Worm (Caenorhabditis elegans) whole organism, L1 larva: ENCODE data around the gene clec-182.

Experiments used
- C04F5.9 ChIP-seq: sonication (generic microtip); optimal IDR thresholded peaks from 2 replicates; lab custom pipeline; 2016; ENCODE audit warnings: missing genetic modification characterization, missing compliant biosample characterization
- C34B4.2 ChIP-seq: sonication (generic microtip); optimal IDR thresholded peaks from 2 replicates; lab custom pipeline; 2017; ENCODE audit warnings: mild to moderate bottlenecking, missing genetic modification characterization, missing compliant biosample characterization
- aly-2 ChIP-seq: fragments of 150-350 bp; optimal IDR thresholded peaks from 2 replicates; lab custom pipeline; 2014; ENCODE audit warnings: missing biosample characterization, missing genetic modification characterization
- ama-1 ChIP-seq: fragments of 150-350 bp; optimal IDR thresholded peaks from 2 replicates; lab custom pipeline; 2014
- blmp-1 ChIP-seq: fragments of 150-350 bp; optimal IDR thresholded peaks from 2 replicates; lab custom pipeline; 2014; ENCODE audit warnings: missing biosample characterization, missing genetic modification characterization
- ceh-82 ChIP-seq, 3 experiments: fragments of 150-350 bp in 1 of 3; sonication (generic microtip) in 2 of 3; optimal IDR thresholded peaks; 2 replicates each; lab custom pipeline; 2014 to 2017; ENCODE audit warnings: missing biosample characterization in 3 of 3, missing genetic modification characterization in 3 of 3
- dsc-1 ChIP-seq: sonication (generic microtip); optimal IDR thresholded peaks from 2 replicates; lab custom pipeline; 2016; ENCODE audit warnings: mild to moderate bottlenecking, missing genetic modification characterization, missing compliant biosample characterization
- efl-1 ChIP-seq, 4 experiments: fragments of 150-350 bp; optimal IDR thresholded peaks in 3 of 4; peaks in 1 of 4; 1 replicate in 1 of 4; 2 replicates in 3 of 4; lab custom pipeline; 2014; ENCODE audit warnings: missing biosample characterization in 2 of 4, missing genetic modification characterization in 2 of 4, missing genetic modification reagents in 2 of 4
- efl-3 ChIP-seq: fragments of 200-800 bp; sonication (Bioruptor generic); optimal IDR thresholded peaks from 2 replicates; lab custom pipeline; 2018; ENCODE audit warnings: mild to moderate bottlenecking, missing genetic modification characterization, missing compliant biosample characterization
- egl-13 ChIP-seq: sonication (generic microtip); optimal IDR thresholded peaks from 2 replicates; lab custom pipeline; 2016; ENCODE audit warnings: missing genotype, missing genetic modification reagents, missing genetic modification characterization, missing compliant biosample characterization
- elt-2 ChIP-seq: sonication (generic microtip); optimal IDR thresholded peaks from 2 replicates; lab custom pipeline; 2016; ENCODE audit warnings: missing genetic modification characterization, mild to moderate bottlenecking, inconsistent platforms, missing compliant biosample characterization, missing genetic modification reagents
- elt-3 ChIP-seq, 6 experiments: fragments of 150-350 bp in 1 of 6; sonication (generic microtip); optimal IDR thresholded peaks; 2 replicates each; lab custom pipeline; 2017 to 2018; ENCODE audit warnings: missing biosample characterization in 6 of 6, missing genetic modification characterization in 6 of 6, inconsistent platforms in 1 of 6
- fkh-10 ChIP-seq: sonication (generic microtip); optimal IDR thresholded peaks from 2 replicates; lab custom pipeline; 2017; ENCODE audit warnings: missing biosample characterization, missing genetic modification reagents, missing genetic modification characterization
- fkh-4 ChIP-seq: sonication (generic microtip); optimal IDR thresholded peaks from 2 replicates; lab custom pipeline; 2016; ENCODE audit warnings: missing compliant biosample characterization, missing genetic modification characterization, borderline replicate concordance
- fkh-8 ChIP-seq: sonication (generic microtip); optimal IDR thresholded peaks from 2 replicates; lab custom pipeline; 2016; ENCODE audit warnings: mild to moderate bottlenecking, missing genetic modification characterization, missing compliant biosample characterization
- hpl-2 ChIP-seq: fragments of 150-350 bp; optimal IDR thresholded peaks from 2 replicates; lab custom pipeline; 2014; ENCODE audit warnings: missing biosample characterization, missing genetic modification reagents, missing genetic modification characterization
- irx-1 ChIP-seq: sonication (generic microtip); optimal IDR thresholded peaks from 2 replicates; lab custom pipeline; 2016; ENCODE audit warnings: missing genetic modification characterization, missing compliant biosample characterization
- isw-1 ChIP-seq: fragments of 200-800 bp; sonication (Bioruptor generic); IDR thresholded peaks from 2 replicates; pipeline ENCODE4 v1.3.6; 2022; ENCODE audit warnings: missing genetic modification characterization, missing compliant biosample characterization
- lin-14 ChIP-seq: fragments of 200-800 bp; sonication (Bioruptor generic); optimal IDR thresholded peaks from 2 replicates; lab custom pipeline; 2018; ENCODE audit warnings: mild to moderate bottlenecking, missing genetic modification characterization, moderate library complexity, missing compliant biosample characterization
- lin-35 ChIP-seq, 2 experiments: fragments of 150-350 bp; optimal IDR thresholded peaks; 2 replicates each; lab custom pipeline; 2014; ENCODE audit warnings: missing biosample characterization in 2 of 2, missing genetic modification characterization in 2 of 2, missing genetic modification reagents in 2 of 2
- lir-3 ChIP-seq: sonication (generic microtip); optimal IDR thresholded peaks from 2 replicates; lab custom pipeline; 2016; ENCODE audit warnings: mild to moderate bottlenecking, missing genetic modification characterization, moderate library complexity, missing compliant biosample characterization; ENCODE audit not compliant: poor library complexity
- lsy-2 ChIP-seq, 2 experiments: fragments of 150-350 bp; optimal IDR thresholded peaks; 2 replicates each; lab custom pipeline; 2014; ENCODE audit warnings: missing biosample characterization in 2 of 2, missing genetic modification characterization in 2 of 2
- mef-2 ChIP-seq: fragments of 150-350 bp; optimal IDR thresholded peaks from 2 replicates; lab custom pipeline; 2014; ENCODE audit warnings: missing biosample characterization, missing genetic modification characterization
- mep-1 ChIP-seq: fragments of 150-350 bp; optimal IDR thresholded peaks from 2 replicates; lab custom pipeline; 2014; ENCODE audit warnings: missing biosample characterization, missing genetic modification characterization
- nhr-12 ChIP-seq: sonication (generic microtip); optimal IDR thresholded peaks from 2 replicates; lab custom pipeline; 2017; ENCODE audit warnings: missing biosample characterization, missing genetic modification characterization
- nhr-19 ChIP-seq: fragments of 200-800 bp; sonication (Bioruptor generic); conservative IDR thresholded peaks from 2 replicates; pipeline ENCODE4 v1.3.6; 2022; ENCODE audit warnings: missing genetic modification characterization, missing compliant biosample characterization
- nhr-20 ChIP-seq: sonication (generic microtip); optimal IDR thresholded peaks from 2 replicates; lab custom pipeline; 2016; ENCODE audit warnings: mild to moderate bottlenecking, missing genetic modification characterization, missing compliant biosample characterization
- nhr-237 ChIP-seq: fragments of 150-350 bp; optimal IDR thresholded peaks from 2 replicates; lab custom pipeline; 2014; ENCODE audit warnings: missing biosample characterization, missing genetic modification characterization
- nhr-47 ChIP-seq: sonication (generic microtip); optimal IDR thresholded peaks from 2 replicates; lab custom pipeline; 2016; ENCODE audit warnings: mild to moderate bottlenecking, missing genetic modification characterization, moderate library complexity, missing compliant biosample characterization
- nhr-71 ChIP-seq: sonication (generic microtip); optimal IDR thresholded peaks from 2 replicates; lab custom pipeline; 2016; ENCODE audit warnings: mild to moderate bottlenecking, missing genetic modification characterization, moderate library complexity, missing compliant biosample characterization
- nhr-76 ChIP-seq: sonication (generic microtip); optimal IDR thresholded peaks from 2 replicates; lab custom pipeline; 2017; ENCODE audit warnings: missing biosample characterization, missing genetic modification characterization
- nhr-90 ChIP-seq: sonication (generic microtip); optimal IDR thresholded peaks from 2 replicates; lab custom pipeline; 2016; ENCODE audit warnings: mild to moderate bottlenecking, missing genetic modification characterization, missing compliant biosample characterization; ENCODE audit not compliant: poor library complexity
- rnt-1 ChIP-seq: sonication (generic microtip); optimal IDR thresholded peaks from 2 replicates; lab custom pipeline; 2016; ENCODE audit warnings: mild to moderate bottlenecking, missing genetic modification characterization, moderate library complexity, missing compliant biosample characterization
- skn-1 ChIP-seq: fragments of 150-350 bp; optimal IDR thresholded peaks from 2 replicates; lab custom pipeline; 2014; ENCODE audit warnings: missing biosample characterization, missing genetic modification characterization
- snu-23 ChIP-seq: sonication (generic microtip); optimal IDR thresholded peaks from 2 replicates; lab custom pipeline; 2016; ENCODE audit warnings: missing genetic modification characterization, missing compliant biosample characterization
- sptf-1 ChIP-seq: fragments of 150-350 bp; optimal IDR thresholded peaks from 2 replicates; lab custom pipeline; 2014; ENCODE audit warnings: missing biosample characterization, missing genetic modification characterization
- swsn-7 ChIP-seq: sonication (generic microtip); optimal IDR thresholded peaks from 2 replicates; lab custom pipeline; 2016; ENCODE audit warnings: missing genetic modification characterization, missing compliant biosample characterization
- unc-30 ChIP-seq: sonication (generic microtip); optimal IDR thresholded peaks from 2 replicates; lab custom pipeline; 2017; ENCODE audit warnings: missing biosample characterization, missing genetic modification characterization
- unc-86 ChIP-seq: sonication (generic microtip); optimal IDR thresholded peaks from 2 replicates; lab custom pipeline; 2016; ENCODE audit warnings: missing genetic modification characterization, missing compliant biosample characterization
- unc-98 ChIP-seq: fragments of 200-800 bp; sonication (Bioruptor generic); IDR thresholded peaks from 2 replicates; pipeline ENCODE4 v1.3.6; 2022; ENCODE audit warnings: missing genetic modification characterization, missing compliant biosample characterization
- xbp-1 ChIP-seq: sonication (generic microtip); optimal IDR thresholded peaks from 2 replicates; lab custom pipeline; 2016; ENCODE audit warnings: missing genetic modification characterization, missing compliant biosample characterization
- zag-1 ChIP-seq: fragments of 150-350 bp; optimal IDR thresholded peaks from 2 replicates; lab custom pipeline; 2014; ENCODE audit warnings: missing biosample characterization, missing genetic modification characterization
- ztf-11 ChIP-seq, 2 experiments: sonication (generic microtip); optimal IDR thresholded peaks; 2 replicates each; lab custom pipeline; 2016 to 2017; ENCODE audit warnings: missing genetic modification characterization in 2 of 2, missing biosample characterization in 1 of 2, missing compliant biosample characterization in 1 of 2
- ztf-4 ChIP-seq: fragments of 150-350 bp; optimal IDR thresholded peaks from 2 replicates; lab custom pipeline; 2014; ENCODE audit warnings: missing biosample characterization, missing genetic modification characterization

Gene clec-182

DNA sequence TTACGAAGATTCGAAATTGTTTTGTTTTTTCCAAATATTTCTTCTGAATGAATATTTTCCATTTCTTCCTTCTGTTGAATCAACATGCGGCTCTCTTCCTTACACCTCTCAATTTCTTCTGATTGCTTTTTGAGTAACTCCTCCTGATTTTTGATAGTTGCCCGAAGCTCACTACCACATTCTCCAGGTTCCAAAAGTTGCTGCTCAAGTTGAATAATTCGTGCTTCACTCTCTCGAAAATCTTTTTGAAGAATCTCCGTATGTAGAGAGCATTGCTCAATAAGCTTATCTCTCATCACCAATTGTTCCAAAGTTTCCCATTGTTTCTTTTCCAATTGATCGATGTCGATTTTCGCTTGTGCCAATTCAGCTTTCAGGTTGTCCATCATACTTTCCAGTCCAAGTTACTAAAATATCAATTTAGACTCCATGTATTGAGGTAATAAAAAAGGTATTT lies 25.3 kb downstream of the clec-182 start, which contains the start of gene F20C5.6:
TSS of gene F20C5.6 (minus strand) at position 407 of the 457 bp plus-strand sequence.
- TF ChIP-seq elt-3 (tag; optimal IDR thresholded peaks at IDR 0.05; lab: Kevin White, UChicago) (no peak), efl-1 (optimal IDR thresholded peaks at IDR 0.05; lab: Kevin White, UChicago) (no peak), efl-1 (GFP tag; optimal IDR thresholded peaks at IDR 0.05 in 1 of 2; lab: Kevin White, UChicago) (peak in 1 of 2 experiments; percentile 26)

- TF ChIP-seq snu-23 (no peak), zag-1 (tag; lab: Kevin White, UChicago) (no peak), rnt-1 (tag; lab: Kevin White, UChicago) (no peak), mep-1 (tag; lab: Kevin White, UChicago) (no peak), xbp-1 (tag; lab: Kevin White, UChicago) (no peak), nhr-47 (tag; lab: Kevin White, UChicago) (no peak), lsy-2 (tag; optimal IDR thresholded peaks at IDR 0.05; lab: Kevin White, UChicago) (no peak), nhr-20 (tag; lab: Kevin White, UChicago) (no peak), unc-30 (tag; lab: Kevin White, UChicago) (no peak), elt-2 (tag; lab: Kevin White, UChicago) (no peak), mef-2 (no peak), ceh-82 (tag; optimal IDR thresholded peaks at IDR 0.05; lab: Kevin White, UChicago) (no peak), efl-1 (optimal IDR thresholded peaks at IDR 0.05; lab: Kevin White, UChicago) (no peak), efl-1 (GFP tag; optimal IDR thresholded peaks at IDR 0.05 in 1 of 2; lab: Kevin White, UChicago) (no peak), egl-13 (no peak), hpl-2 (GFP tag; lab: Kevin White, UChicago) (no peak), C04F5.9 (tag; lab: Kevin White, UChicago) (no peak), isw-1 (GFP tag; lab: Robert Waterston, UW) (no peak)
Observed at ce11 chrIV:8769539-8769938, 28.6 kb downstream of the clec-182 start, which contains the start of gene F20C5.5. Gene F20C5.5, minus strand, starts transcription at chrIV:8769639.

ce11 chrIV:8764567-8764966 lies 33.6 kb downstream of the clec-182 start, which contains the start of gene cdc-50.B:
Gene cdc-50.B, plus strand, starts transcription at chrIV:8764867.
- TF ChIP-seq blmp-1 (tag; lab: Kevin White, UChicago): peak; percentile 18
- no peak for TF ChIP-seq dsc-1 (tag; lab: Kevin White, UChicago)

- no peak for TF ChIP-seq C34B4.2 (tag; lab: Kevin White, UChicago)
- TF ChIP-seq lsy-2 (tag; optimal IDR thresholded peaks at IDR 0.05; lab: Kevin White, UChicago): peak; percentile 21 to 43
- TF ChIP-seq fkh-10 (GFP tag; lab: Kevin White, UChicago): peak; percentile 84
- TF ChIP-seq nhr-71 (tag; lab: Kevin White, UChicago): peak; percentile 53
- peak; percentile 15 to 66 (median 34) for TF ChIP-seq ceh-82 (tag; optimal IDR thresholded peaks at IDR 0.05; lab: Kevin White, UChicago)
- TF ChIP-seq nhr-90 (tag; lab: Kevin White, UChicago): no peak
- TF ChIP-seq fkh-8: peak; percentile 47
- peak; percentile 92 for TF ChIP-seq dsc-1 (tag; lab: Kevin White, UChicago)
- no peak for TF ChIP-seq nhr-12 (tag; lab: Kevin White, UChicago)
- peak; percentile 92 for TF ChIP-seq lin-14 (GFP tag; lab: Kevin White, UChicago)
- TF ChIP-seq lin-35 (GFP tag; optimal IDR thresholded peaks at IDR 0.05; lab: Kevin White, UChicago): peak in 1 of 2 experiments; percentile 43
- TF ChIP-seq nhr-76: no peak
- TF ChIP-seq ztf-4: no peak
- no peak for TF ChIP-seq rnt-1 (tag; lab: Kevin White, UChicago)
- no peak for TF ChIP-seq snu-23
- TF ChIP-seq fkh-4 (tag; lab: Kevin White, UChicago): peak; percentile 65
- TF ChIP-seq skn-1 (tag; lab: Kevin White, UChicago): peak; percentile 11
- peak; percentile 43 to 56 for TF ChIP-seq efl-1 (optimal IDR thresholded peaks at IDR 0.05; lab: Kevin White, UChicago)
- TF ChIP-seq efl-1 (GFP tag; optimal IDR thresholded peaks at IDR 0.05 in 1 of 2; lab: Kevin White, UChicago): peak in 1 of 2 experiments; percentile 9
- no peak for TF ChIP-seq nhr-19
- TF ChIP-seq ztf-11 (tag; optimal IDR thresholded peaks at IDR 0.05; lab: Kevin White, UChicago): no peak
- peak; percentile 14 for TF ChIP-seq xbp-1 (tag; lab: Kevin White, UChicago)
- TF ChIP-seq egl-13: peak; percentile 46
- no peak for TF ChIP-seq ama-1 (lab: Kevin White, UChicago)
- TF ChIP-seq nhr-237: no peak
- no peak for TF ChIP-seq efl-3 (GFP tag; lab: Kevin White, UChicago)
- TF ChIP-seq sptf-1 (tag; lab: Kevin White, UChicago): no peak
- peak; percentile 49 for TF ChIP-seq swsn-7 (tag; lab: Kevin White, UChicago)
- TF ChIP-seq unc-98 (GFP tag; lab: Robert Waterston, UW): no peak
- TF ChIP-seq unc-86 (tag; lab: Kevin White, UChicago): peak; percentile 49
- no peak for TF ChIP-seq aly-2 (tag; lab: Kevin White, UChicago)
- no peak for TF ChIP-seq elt-3 (tag; optimal IDR thresholded peaks at IDR 0.05; lab: Kevin White, UChicago)
- peak; percentile 24 for TF ChIP-seq irx-1
- TF ChIP-seq lir-3: no peak
Observed at ce11 chrIV:8762471-8762870, 35.7 kb downstream of the clec-182 start.
